Worm (Caenorhabditis elegans): ENCODE results near the gene rbm-34.

DNA sequence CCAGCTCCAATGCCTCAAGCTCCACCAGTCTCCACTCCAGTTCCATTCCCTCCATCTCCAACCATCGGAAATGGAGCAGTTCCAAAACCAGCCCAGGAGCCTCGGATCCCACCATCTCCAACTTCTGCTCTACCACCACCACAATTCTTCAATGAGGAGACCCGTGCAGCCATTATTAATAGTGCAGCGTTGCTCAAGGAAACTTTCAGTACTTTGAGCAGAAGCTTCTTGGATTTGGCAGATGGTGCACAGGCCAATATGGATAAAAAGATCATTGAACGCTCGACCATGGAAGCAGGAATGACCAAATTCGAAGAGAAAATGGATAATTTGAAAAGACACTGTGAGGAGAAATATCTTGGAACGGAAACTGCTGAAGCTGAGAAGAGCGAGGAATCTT, 49.8 kb upstream of the rbm-34 start:
- TF ChIP-seq hnd-1 (tag; optimal IDR thresholded peaks at IDR 0.05) = no peak
- no peak for TF ChIP-seq B0310.2 (tag; optimal IDR thresholded peaks at IDR 0.05)
- no peak for TF ChIP-seq ceh-13 (GFP tag; optimal IDR thresholded peaks at IDR 0.05)
- TF ChIP-seq ama-1 (optimal IDR thresholded peaks at IDR 0.05) = no peak
- no peak for TF ChIP-seq tbx-11 (GFP tag; IDR thresholded peaks at IDR 0.05)
- no peak for TF ChIP-seq flt-1 (GFP tag; IDR thresholded peaks at IDR 0.05)
- no peak for TF ChIP-seq ceh-36 (tag; optimal IDR thresholded peaks at IDR 0.05)
- no peak for TF ChIP-seq tbx-37 (GFP tag; conservative IDR thresholded peaks at IDR 0.05)
- no peak for TF ChIP-seq ets-7 (tag; optimal IDR thresholded peaks at IDR 0.05)
- TF ChIP-seq hmg-4 (GFP tag; optimal IDR thresholded peaks at IDR 0.05) = no peak
- TF ChIP-seq pes-1 (GFP tag; IDR thresholded peaks at IDR 0.05) = no peak

Data from whole organism, early embryonic.